Worm (Caenorhabditis elegans): ENCODE results near the gene inx-10.
A peak's percentile ranks its signal among the peaks of the same experiment; 100 is the strongest.

inx-10 gene

ce11 chrV:9220444-9220843, 13.2 kb upstream of the inx-10 start:
- TF ChIP-seq ceh-36 (tag; optimal IDR thresholded peaks at IDR 0.05) (no peak), F13C5.2 (tag; optimal IDR thresholded peaks at IDR 0.05) (peak; percentile 14)

ce11 chrV:9219390-9219733, 12.1 kb upstream of the inx-10 start:
- TF ChIP-seq ceh-36 (tag; optimal IDR thresholded peaks at IDR 0.05) (peak; percentile 44), ama-1 (optimal IDR thresholded peaks at IDR 0.05) (no peak)

- TF ChIP-seq tbx-11 (GFP tag; IDR thresholded peaks at IDR 0.05) (0 out of 2 replicates have a peak, but pooled peaks have one; percentile 32), pes-1 (GFP tag; IDR thresholded peaks at IDR 0.05) (no peak)
These were observed 11.5 kb upstream of the inx-10 start for ce11 chrV:9218655-9219389.

- TF ChIP-seq sea-1 (GFP tag; conservative IDR thresholded peaks at IDR 0.05) (no peak), pes-1 (GFP tag; IDR thresholded peaks at IDR 0.05) (no peak), hnd-1 (tag; optimal IDR thresholded peaks at IDR 0.05) (no peak), tra-4 (tag; optimal IDR thresholded peaks at IDR 0.05) (no peak), F13C5.2 (tag; optimal IDR thresholded peaks at IDR 0.05) (no peak), tbx-37 (GFP tag; conservative IDR thresholded peaks at IDR 0.05) (no peak), flt-1 (GFP tag; IDR thresholded peaks at IDR 0.05) (no peak), ceh-13 (GFP tag; optimal IDR thresholded peaks at IDR 0.05) (no peak), tbx-11 (GFP tag; IDR thresholded peaks at IDR 0.05) (no peak), ama-1 (optimal IDR thresholded peaks at IDR 0.05) (no peak), ceh-36 (tag; optimal IDR thresholded peaks at IDR 0.05) (no peak), scrt-1 (GFP tag; IDR thresholded peaks at IDR 0.05) (no peak), aly-1 (tag; optimal IDR thresholded peaks at IDR 0.05) (no peak), hmbx-1 (tag; optimal IDR thresholded peaks at IDR 0.05) (no peak), B0310.2 (tag; optimal IDR thresholded peaks at IDR 0.05) (no peak), ets-7 (tag; optimal IDR thresholded peaks at IDR 0.05) (no peak), hmg-4 (GFP tag; optimal IDR thresholded peaks at IDR 0.05) (no peak)
These were observed 10.9 kb upstream of the inx-10 start for ce11 chrV:9218214-9218613.

- no peak for TF ChIP-seq F13C5.2 (tag; optimal IDR thresholded peaks at IDR 0.05)
- TF ChIP-seq ets-7 (tag; optimal IDR thresholded peaks at IDR 0.05), result no peak
- no peak for TF ChIP-seq tbx-11 (GFP tag; IDR thresholded peaks at IDR 0.05)
- TF ChIP-seq hnd-1 (tag; optimal IDR thresholded peaks at IDR 0.05), result no peak
- TF ChIP-seq hmbx-1 (tag; optimal IDR thresholded peaks at IDR 0.05), result no peak
- TF ChIP-seq B0310.2 (tag; optimal IDR thresholded peaks at IDR 0.05), result no peak
- no peak for TF ChIP-seq ceh-13 (GFP tag; optimal IDR thresholded peaks at IDR 0.05)
- TF ChIP-seq sea-1 (GFP tag; conservative IDR thresholded peaks at IDR 0.05), result no peak
- no peak for TF ChIP-seq ceh-36 (tag; optimal IDR thresholded peaks at IDR 0.05)
- no peak for TF ChIP-seq hmg-4 (GFP tag; optimal IDR thresholded peaks at IDR 0.05)
- TF ChIP-seq ama-1 (optimal IDR thresholded peaks at IDR 0.05), result no peak
These were observed 9.9 kb upstream of the inx-10 start, which contains the start of gene pacs-1 for ce11 chrV:9217158-9217557. Gene pacs-1, minus strand, starts transcription at chrV:9217258.

- TF ChIP-seq F13C5.2 (tag; optimal IDR thresholded peaks at IDR 0.05) (no peak), hnd-1 (tag; optimal IDR thresholded peaks at IDR 0.05) (no peak), tbx-11 (GFP tag; IDR thresholded peaks at IDR 0.05) (no peak), hmbx-1 (tag; optimal IDR thresholded peaks at IDR 0.05) (no peak), ceh-36 (tag; optimal IDR thresholded peaks at IDR 0.05) (no peak), ets-7 (tag; optimal IDR thresholded peaks at IDR 0.05) (no peak), flt-1 (GFP tag; IDR thresholded peaks at IDR 0.05) (no peak), ama-1 (optimal IDR thresholded peaks at IDR 0.05) (no peak), ceh-13 (GFP tag; optimal IDR thresholded peaks at IDR 0.05) (no peak), tbx-37 (GFP tag; conservative IDR thresholded peaks at IDR 0.05) (no peak), sea-1 (GFP tag; conservative IDR thresholded peaks at IDR 0.05) (no peak), pes-1 (GFP tag; IDR thresholded peaks at IDR 0.05) (no peak), B0310.2 (tag; optimal IDR thresholded peaks at IDR 0.05) (no peak), scrt-1 (GFP tag; IDR thresholded peaks at IDR 0.05) (no peak), tra-4 (tag; optimal IDR thresholded peaks at IDR 0.05) (no peak), hmg-4 (GFP tag; optimal IDR thresholded peaks at IDR 0.05) (no peak), aly-1 (tag; optimal IDR thresholded peaks at IDR 0.05) (no peak)
These were observed 6.3 kb upstream of the inx-10 start, which contains the start of gene mdt-27 for ce11 chrV:9213554-9213953. Gene mdt-27, minus strand, starts transcription at chrV:9213654.

ce11 chrV:9212499-9212898, 5.2 kb upstream of the inx-10 start:
- TF ChIP-seq pes-1 (GFP tag; IDR thresholded peaks at IDR 0.05), result no peak
- TF ChIP-seq tbx-37 (GFP tag; conservative IDR thresholded peaks at IDR 0.05), result no peak
- no peak for TF ChIP-seq ceh-13 (GFP tag; optimal IDR thresholded peaks at IDR 0.05)
- TF ChIP-seq ama-1 (optimal IDR thresholded peaks at IDR 0.05), result no peak

- TF ChIP-seq hmg-4 (GFP tag; optimal IDR thresholded peaks at IDR 0.05), result no peak
- TF ChIP-seq hnd-1 (tag; optimal IDR thresholded peaks at IDR 0.05), result no peak
These were observed 1.6 kb upstream of the inx-10 start for ce11 chrV:9208878-9209277.

- no peak for TF ChIP-seq ama-1 (optimal IDR thresholded peaks at IDR 0.05)
- no peak for TF ChIP-seq hmbx-1 (tag; optimal IDR thresholded peaks at IDR 0.05)
- no peak for TF ChIP-seq tbx-11 (GFP tag; IDR thresholded peaks at IDR 0.05)
These were observed 4.6 kb downstream of the inx-10 start, which contains the start of gene asp-2 for ce11 chrV:9202710-9203109. Gene asp-2, plus strand, starts transcription at chrV:9203077.
